Fruit fly (Drosophila melanogaster) whole organism, embryonic: Measurements from ENCODE around the gene retm.

Experiments
- CG10209 ChIP-seq: fragments of 200-800 bp; sonication (Bioruptor generic); optimal IDR thresholded peaks from 3 replicates; lab custom pipeline; 2017; ENCODE audit warnings: missing biosample characterization, mild to moderate bottlenecking, missing genetic modification characterization, missing genetic modification reagents
- CG10321 ChIP-seq: fragments of 200-800 bp; sonication (Bioruptor generic); IDR thresholded peaks from 2 replicates; pipeline ENCODE4 v1.3.6; 2022; ENCODE audit warnings: missing biosample characterization, missing genetic modification characterization
- CG10979 ChIP-seq: fragments of 200-800 bp; sonication (Bioruptor generic); optimal IDR thresholded peaks from 2 replicates; lab custom pipeline; 2018; ENCODE audit warnings: missing biosample characterization, mild to moderate bottlenecking, missing genetic modification characterization, moderate library complexity
- CG11093 ChIP-seq: fragments of 200-800 bp; sonication (Bioruptor generic); IDR thresholded peaks from 3 replicates; pipeline ENCODE4 v1.3.6; 2022; ENCODE audit warnings: missing biosample characterization, missing genetic modification characterization
- CG11247 ChIP-seq: fragments of 200-800 bp; sonication (Bioruptor generic); IDR thresholded peaks from 2 replicates; pipeline ENCODE4 v1.3.6; 2022; ENCODE audit warnings: missing biosample characterization, missing genetic modification characterization
- CG11456 ChIP-seq: fragments of 200-800 bp; sonication (Bioruptor generic); IDR thresholded peaks from 3 replicates; pipeline ENCODE4 v1.3.6; 2022; ENCODE audit warnings: missing biosample characterization, missing genetic modification characterization
- CG12236 ChIP-seq: fragments of 200-800 bp; sonication (Bioruptor generic); optimal IDR thresholded peaks from 2 replicates; lab custom pipeline; 2016; ENCODE audit warnings: missing biosample characterization, missing genetic modification characterization
- CG12659 ChIP-seq: fragments of 200-800 bp; sonication (Bioruptor generic); optimal IDR thresholded peaks from 3 replicates; lab custom pipeline; 2017; ENCODE audit warnings: mild to moderate bottlenecking, missing biosample characterization, missing genetic modification reagents, missing genetic modification characterization
- CG12942 ChIP-seq: fragments of 200-800 bp; sonication (Bioruptor generic); optimal IDR thresholded peaks from 3 replicates; lab custom pipeline; 2016; ENCODE audit warnings: missing biosample characterization, missing genetic modification characterization
- CG13287 ChIP-seq: fragments of 200-800 bp; sonication (Bioruptor generic); IDR thresholded peaks from 2 replicates; pipeline ENCODE4 v1.3.6; 2022; ENCODE audit warnings: missing biosample characterization, missing genetic modification characterization; ENCODE audit not compliant: partially characterized antibody
- CG14014 ChIP-seq: fragments of 200-800 bp; sonication (Bioruptor generic); IDR thresholded peaks from 2 replicates; pipeline ENCODE4 v1.3.6; 2022; ENCODE audit warnings: missing biosample characterization, missing genetic modification characterization
- CG1529 ChIP-seq: fragments of 200-800 bp; sonication (Bioruptor generic); optimal IDR thresholded peaks from 3 replicates; lab custom pipeline; 2018; ENCODE audit warnings: missing biosample characterization, missing genetic modification characterization
- CG16779 ChIP-seq: fragments of 200-800 bp; sonication (Bioruptor generic); IDR thresholded peaks from 2 replicates; pipeline ENCODE4 v1.3.6; 2022; ENCODE audit warnings: missing biosample characterization, missing genetic modification characterization
- CG17568 ChIP-seq: fragments of 200-800 bp; sonication (Bioruptor generic); optimal IDR thresholded peaks from 2 replicates; lab custom pipeline; 2018; ENCODE audit warnings: missing biosample characterization, mild to moderate bottlenecking, missing genetic modification characterization, moderate library complexity
- CG17612 ChIP-seq: fragments of 200-800 bp; sonication (Bioruptor generic); IDR thresholded peaks from 2 replicates; pipeline ENCODE4 v1.3.6; 2022; ENCODE audit warnings: missing biosample characterization, missing genetic modification characterization
- CG32772 ChIP-seq: fragments of 200-800 bp; sonication (Bioruptor generic); IDR thresholded peaks from 2 replicates; pipeline ENCODE4 v1.3.6; 2022; ENCODE audit warnings: missing biosample characterization, missing genetic modification characterization
- CG6689 ChIP-seq: fragments of 200-800 bp; sonication (Bioruptor generic); IDR thresholded peaks from 2 replicates; pipeline ENCODE4 v1.3.6; 2022; ENCODE audit warnings: missing biosample characterization, missing genetic modification characterization
- CG8281 ChIP-seq: fragments of 200-800 bp; sonication (Bioruptor generic); optimal IDR thresholded peaks from 2 replicates; lab custom pipeline; 2018; ENCODE audit warnings: missing biosample characterization, mild to moderate bottlenecking, missing genetic modification characterization, moderate library complexity
- CG8924 ChIP-seq: fragments of 200-800 bp; optimal IDR thresholded peaks from 3 replicates; lab custom pipeline; 2019; ENCODE audit warnings: missing biosample characterization, mild to moderate bottlenecking, missing genetic modification characterization, moderate library complexity
- CoRest ChIP-seq: fragments of 200-800 bp; sonication (Bioruptor generic); optimal IDR thresholded peaks from 3 replicates; lab custom pipeline; 2018; ENCODE audit warnings: missing biosample characterization, mild to moderate bottlenecking, missing genetic modification characterization, moderate library complexity
- Dfd ChIP-seq, 2 experiments: fragments of >200 bp; optimal IDR thresholded peaks; 2 replicates each; lab custom pipeline; 2017; ENCODE audit warnings: missing biosample characterization in 2 of 2, missing genetic modification characterization in 2 of 2
- Dip3 ChIP-seq: fragments of 200-800 bp; sonication (Bioruptor generic); optimal IDR thresholded peaks from 3 replicates; lab custom pipeline; 2016; ENCODE audit warnings: missing biosample characterization, missing genetic modification characterization
- Drgx ChIP-seq: fragments of 200-800 bp; sonication (Bioruptor generic); IDR thresholded peaks from 2 replicates; pipeline ENCODE4 v1.3.6; 2022; ENCODE audit warnings: missing biosample characterization, missing genetic modification characterization
- ERR ChIP-seq: fragments of 200-800 bp; sonication (Bioruptor generic); optimal IDR thresholded peaks from 2 replicates; lab custom pipeline; 2016; ENCODE audit warnings: missing biosample characterization, missing genetic modification characterization
- H15 ChIP-seq: fragments of 200-800 bp; sonication (Bioruptor generic); IDR thresholded peaks from 3 replicates; pipeline ENCODE4 v1.3.6; 2022; ENCODE audit warnings: missing biosample characterization, missing genetic modification characterization
- HHEX ChIP-seq: fragments of 200-800 bp; sonication (Bioruptor generic); optimal IDR thresholded peaks from 3 replicates; lab custom pipeline; 2017; ENCODE audit warnings: missing biosample characterization, mild to moderate bottlenecking, missing genetic modification characterization, missing genetic modification reagents
- Hmr ChIP-seq: fragments of 200-800 bp; sonication (Bioruptor generic); optimal IDR thresholded peaks from 3 replicates; lab custom pipeline; 2017; ENCODE audit warnings: mild to moderate bottlenecking, missing biosample characterization, missing genetic modification reagents, missing genetic modification characterization
- NC2α ChIP-seq: fragments of 200-800 bp; sonication (Bioruptor generic); optimal IDR thresholded peaks from 2 replicates; lab custom pipeline; 2016; ENCODE audit warnings: missing biosample characterization, missing genetic modification characterization
- Neu2 ChIP-seq: fragments of 200-800 bp; sonication (Bioruptor generic); optimal IDR thresholded peaks from 3 replicates; lab custom pipeline; 2016; ENCODE audit warnings: missing biosample characterization, missing genetic modification characterization, borderline replicate concordance
- Nf-YA ChIP-seq: fragments of 200-800 bp; sonication (Bioruptor generic); IDR thresholded peaks from 2 replicates; pipeline ENCODE4 v1.3.6; 2022; ENCODE audit warnings: missing biosample characterization, missing genetic modification characterization
- Sin3A ChIP-seq: fragments of >200 bp; optimal IDR thresholded peaks from 2 replicates; lab custom pipeline; 2018
- ash1 ChIP-seq: fragments of 200-800 bp; sonication (Bioruptor generic); optimal IDR thresholded peaks from 2 replicates; lab custom pipeline; 2018; ENCODE audit warnings: missing biosample characterization, mild to moderate bottlenecking, missing genetic modification characterization
- az2 ChIP-seq: fragments of 200-800 bp; sonication (Bioruptor generic); optimal IDR thresholded peaks from 3 replicates; lab custom pipeline; 2016; ENCODE audit warnings: missing biosample characterization, missing genetic modification characterization
- chn ChIP-seq: fragments of 200-800 bp; sonication (Bioruptor generic); optimal IDR thresholded peaks from 2 replicates; lab custom pipeline; 2016; ENCODE audit warnings: missing biosample characterization, missing genetic modification characterization
- crp ChIP-seq, 2 experiments: fragments of 200-800 bp; sonication (Bioruptor generic); optimal IDR thresholded peaks; 2 replicates in 1 of 2; 3 replicates in 1 of 2; lab custom pipeline; 2017; ENCODE audit warnings: missing biosample characterization in 2 of 2, missing genetic modification characterization in 2 of 2, mild to moderate bottlenecking in 1 of 2, moderate library complexity in 1 of 2
- emc ChIP-seq: fragments of 200-800 bp; sonication (Bioruptor generic); optimal IDR thresholded peaks from 2 replicates; lab custom pipeline; 2016; ENCODE audit warnings: missing biosample characterization, missing genetic modification characterization
- en ChIP-seq: fragments of 200-800 bp; sonication (Bioruptor generic); optimal IDR thresholded peaks from 2 replicates; lab custom pipeline; 2016; ENCODE audit warnings: missing biosample characterization, missing genetic modification characterization
- ewg ChIP-seq: fragments of 200-800 bp; sonication (Bioruptor generic); optimal IDR thresholded peaks from 3 replicates; lab custom pipeline; 2017; ENCODE audit warnings: mild to moderate bottlenecking, missing biosample characterization, missing genetic modification reagents, missing genetic modification characterization
- fd64A ChIP-seq: fragments of 200-800 bp; sonication (Bioruptor generic); optimal IDR thresholded peaks from 3 replicates; lab custom pipeline; 2018; ENCODE audit warnings: missing biosample characterization, mild to moderate bottlenecking, missing genetic modification characterization
- gem ChIP-seq: fragments of 200-800 bp; sonication (Bioruptor generic); optimal IDR thresholded peaks from 2 replicates; lab custom pipeline; 2019; ENCODE audit warnings: missing biosample characterization, mild to moderate bottlenecking, missing genetic modification characterization, moderate library complexity
- grau ChIP-seq: fragments of 200-800 bp; optimal IDR thresholded peaks from 3 replicates; lab custom pipeline; 2019; ENCODE audit warnings: missing biosample characterization, mild to moderate bottlenecking, missing genetic modification characterization, moderate library complexity
- kah ChIP-seq: fragments of 200-800 bp; sonication (Bioruptor generic); optimal IDR thresholded peaks from 2 replicates; lab custom pipeline; 2018; ENCODE audit warnings: missing biosample characterization, mild to moderate bottlenecking, missing genetic modification characterization
- kni ChIP-seq: fragments of 200-800 bp; sonication (Bioruptor generic); optimal IDR thresholded peaks from 3 replicates; lab custom pipeline; 2017; ENCODE audit warnings: mild to moderate bottlenecking, missing biosample characterization, missing genetic modification reagents, missing genetic modification characterization
- lbe ChIP-seq: fragments of 200-800 bp; sonication (Bioruptor generic); optimal IDR thresholded peaks from 2 replicates; lab custom pipeline; 2016; ENCODE audit warnings: missing biosample characterization, mild to moderate bottlenecking, missing genetic modification characterization
- psq ChIP-seq: fragments of 200-800 bp; sonication (Bioruptor generic); optimal IDR thresholded peaks from 2 replicates; lab custom pipeline; 2017; ENCODE audit warnings: missing biosample characterization, missing genetic modification characterization
- sc ChIP-seq, 3 experiments: fragments of >200 bp in 2 of 3; fragments of 200-800 bp in 1 of 3; sonication (Bioruptor generic) in 1 of 3; optimal IDR thresholded peaks; 2 replicates in 2 of 3; 3 replicates in 1 of 3; lab custom pipeline; 2017; ENCODE audit warnings: mild to moderate bottlenecking in 1 of 3, missing biosample characterization in 1 of 3, missing genetic modification characterization in 1 of 3, missing genetic modification reagents in 1 of 3
- sob ChIP-seq: fragments of 200-800 bp; sonication (Bioruptor generic); IDR thresholded peaks from 2 replicates; pipeline ENCODE4 v1.3.6; 2022; ENCODE audit warnings: missing biosample characterization, missing genetic modification characterization
- tll ChIP-seq, 2 experiments: fragments of 200-800 bp in 1 of 2; fragments of >200 bp in 1 of 2; sonication (Bioruptor generic) in 1 of 2; optimal IDR thresholded peaks; 2 replicates each; lab custom pipeline; 2017 to 2019; ENCODE audit warnings: missing biosample characterization in 2 of 2, missing genetic modification characterization in 2 of 2, mild to moderate bottlenecking in 1 of 2, moderate library complexity in 1 of 2
- trh ChIP-seq: fragments of 200-800 bp; sonication (Bioruptor generic); optimal IDR thresholded peaks from 2 replicates; lab custom pipeline; 2016; ENCODE audit warnings: missing biosample characterization, missing genetic modification characterization

Gene retm

dm6 chr2L:6455955-6456599 is 348 bp upstream of the retm start, which contains the start of gene frj (continued):
- TF ChIP-seq CG32772 (GFP tag; lab: Robert Waterston, UW) = 0 out of 2 replicates have a peak, but pooled peaks have one; percentile 33
- TF ChIP-seq CoRest (tag; lab: Kevin White, UChicago) = peak; percentile 80
- TF ChIP-seq CG12236 = peak; percentile 31
- TF ChIP-seq CG12942 (GFP tag; lab: Kevin White, UChicago) = peak; percentile 70
- TF ChIP-seq CG1529 (GFP tag; lab: Kevin White, UChicago) = no peak
- peak; percentile 53 for TF ChIP-seq az2 (GFP tag; lab: Kevin White, UChicago)
- TF ChIP-seq kni (GFP tag; lab: Kevin White, UChicago) = no peak
- no peak for TF ChIP-seq en
- peak in 1 of 2 experiments; percentile 62 for TF ChIP-seq Dfd (GFP tag; optimal IDR thresholded peaks at IDR 0.05; lab: Kevin White, UChicago)
- peak; percentile 52 for TF ChIP-seq ewg (GFP tag; lab: Kevin White, UChicago)
- no peak for TF ChIP-seq Nf-YA (GFP tag; lab: Robert Waterston, UW)
- TF ChIP-seq gem (tag; lab: Kevin White, UChicago) = peak; percentile 76
- peak; percentile 60 for TF ChIP-seq CG8924 (tag; lab: Kevin White, UChicago)
- no peak for TF ChIP-seq H15 (GFP tag; lab: Robert Waterston, UW)
- TF ChIP-seq tll (GFP tag; optimal IDR thresholded peaks at IDR 0.05; lab: Kevin White, UChicago) = peak in 1 of 2 experiments; percentile 91
- TF ChIP-seq CG17568 = peak; percentile 26
- peak in 1 of 2 experiments; percentile 33 for TF ChIP-seq crp (GFP tag; optimal IDR thresholded peaks at IDR 0.05; lab: Kevin White, UChicago)
- TF ChIP-seq NC2α (GFP tag; lab: Kevin White, UChicago) = no peak
- TF ChIP-seq CG11093 (GFP tag; lab: Robert Waterston, UW) = no peak
- TF ChIP-seq CG10321 (GFP tag; lab: Robert Waterston, UW) = no peak
- peak; percentile 9 for TF ChIP-seq Neu2 (GFP tag; lab: Kevin White, UChicago)
- TF ChIP-seq fd64A (GFP tag; lab: Kevin White, UChicago) = no peak
- TF ChIP-seq emc (GFP tag; lab: Kevin White, UChicago) = peak; percentile 41
- peak; percentile 36; the same call in 1 of the 2 replicates for TF ChIP-seq Drgx (GFP tag; lab: Robert Waterston, UW)
- peak; percentile 53 for TF ChIP-seq CG10209
- TF ChIP-seq lbe (GFP tag; lab: Kevin White, UChicago) = peak; percentile 52
- peak; percentile 55 for TF ChIP-seq chn (GFP tag; lab: Kevin White, UChicago)
- TF ChIP-seq ERR (GFP tag; lab: Kevin White, UChicago) = no peak
- TF ChIP-seq CG16779 (GFP tag; lab: Robert Waterston, UW) = no peak
- peak; percentile 82 for TF ChIP-seq CG12659 (GFP tag; lab: Kevin White, UChicago)
- TF ChIP-seq Hmr (GFP tag; lab: Kevin White, UChicago) = peak; percentile 75
- no peak for TF ChIP-seq trh (GFP tag; lab: Kevin White, UChicago)
- TF ChIP-seq Dip3 (GFP tag; lab: Kevin White, UChicago) = peak; percentile 61
- no peak for TF ChIP-seq sc (optimal IDR thresholded peaks at IDR 0.05; lab: Kevin White, UChicago)
- no peak for TF ChIP-seq sc (GFP tag; optimal IDR thresholded peaks at IDR 0.05; lab: Kevin White, UChicago)
- no peak for TF ChIP-seq HHEX (GFP tag; lab: Kevin White, UChicago)
- no peak for TF ChIP-seq CG17612 (GFP tag; lab: Robert Waterston, UW)
- TF ChIP-seq CG13287 (GFP tag; lab: Robert Waterston, UW) = peak; percentile 67
- TF ChIP-seq psq (GFP tag; lab: Kevin White, UChicago) = peak; percentile 50
- peak; percentile 76 for TF ChIP-seq CG11456
- no peak for TF ChIP-seq kah (GFP tag; lab: Kevin White, UChicago)
- TF ChIP-seq sob (GFP tag; lab: Robert Waterston, UW) = peak; percentile 70
- peak; percentile 64 for TF ChIP-seq CG14014 (GFP tag; lab: Robert Waterston, UW)
- peak; percentile 51 for TF ChIP-seq CG6689 (GFP tag; lab: Robert Waterston, UW)
- peak; percentile 48 for TF ChIP-seq CG10979
- no peak for TF ChIP-seq ash1
- peak; percentile 77 for TF ChIP-seq grau (tag; lab: Kevin White, UChicago)
- TF ChIP-seq CG11247 (GFP tag; lab: Robert Waterston, UW) = peak; percentile 56
- TF ChIP-seq CG8281 (tag; lab: Kevin White, UChicago) = peak; percentile 24
- peak; percentile 91 for TF ChIP-seq Sin3A (lab: Kevin White, UChicago)
